Fruit fly (Drosophila melanogaster) whole organism, embryonic: Measurements from ENCODE around the gene Fmr1.

Experiments
- Abd-B ChIP-seq: fragments of 200-800 bp; sonication (Bioruptor generic); optimal IDR thresholded peaks from 2 replicates; lab custom pipeline; 2018; ENCODE audit warnings: missing biosample characterization, mild to moderate bottlenecking, missing genetic modification characterization, moderate library complexity
- Ada2b ChIP-seq: fragments of 200-800 bp; sonication (Bioruptor generic); IDR thresholded peaks from 2 replicates; pipeline ENCODE4 v1.3.6; 2022; ENCODE audit warnings: missing biosample characterization, missing genetic modification characterization
- Adf1 ChIP-seq: fragments of 200-800 bp; sonication (Bioruptor generic); IDR thresholded peaks from 2 replicates; pipeline ENCODE4 v1.3.6; 2022; ENCODE audit warnings: missing biosample characterization, missing genetic modification characterization
- CG10654 ChIP-seq: fragments of 200-800 bp; sonication (Bioruptor generic); optimal IDR thresholded peaks from 2 replicates; lab custom pipeline; 2016; ENCODE audit warnings: missing biosample characterization, missing genetic modification characterization
- CG10979 ChIP-seq: fragments of 200-800 bp; sonication (Bioruptor generic); optimal IDR thresholded peaks from 2 replicates; lab custom pipeline; 2018; ENCODE audit warnings: missing biosample characterization, mild to moderate bottlenecking, missing genetic modification characterization, moderate library complexity
- CG11456 ChIP-seq: fragments of 200-800 bp; sonication (Bioruptor generic); IDR thresholded peaks from 3 replicates; pipeline ENCODE4 v1.3.6; 2022; ENCODE audit warnings: missing biosample characterization, missing genetic modification characterization
- CG12071 ChIP-seq: fragments of 200-800 bp; sonication (Bioruptor generic); optimal IDR thresholded peaks from 3 replicates; lab custom pipeline; 2018; ENCODE audit warnings: missing biosample characterization, mild to moderate bottlenecking, missing genetic modification characterization
- CG14710 ChIP-seq: fragments of 200-800 bp; sonication (Bioruptor generic); optimal IDR thresholded peaks from 3 replicates; lab custom pipeline; 2019; ENCODE audit warnings: missing biosample characterization, mild to moderate bottlenecking, missing genetic modification characterization, moderate library complexity
- CG15479 ChIP-seq: fragments of 200-800 bp; sonication (Bioruptor generic); optimal IDR thresholded peaks from 3 replicates; lab custom pipeline; 2019; ENCODE audit warnings: missing biosample characterization, mild to moderate bottlenecking, missing genetic modification characterization, moderate library complexity
- CG17361 ChIP-seq: fragments of 200-800 bp; sonication (Bioruptor generic); IDR thresholded peaks from 3 replicates; pipeline ENCODE4 v1.3.6; 2022; ENCODE audit warnings: missing biosample characterization, missing genetic modification characterization
- CG2202 ChIP-seq: fragments of 200-800 bp; sonication (Bioruptor generic); optimal IDR thresholded peaks from 2 replicates; lab custom pipeline; 2018; ENCODE audit warnings: missing biosample characterization, mild to moderate bottlenecking, missing genetic modification characterization
- CG2678 ChIP-seq: fragments of 200-800 bp; sonication (Bioruptor generic); optimal IDR thresholded peaks from 3 replicates; lab custom pipeline; 2019; ENCODE audit warnings: missing biosample characterization, mild to moderate bottlenecking, missing genetic modification characterization, moderate library complexity
- CG3281 ChIP-seq: fragments of 200-800 bp; sonication (Bioruptor generic); optimal IDR thresholded peaks from 3 replicates; lab custom pipeline; 2017; ENCODE audit warnings: missing biosample characterization, mild to moderate bottlenecking, missing genetic modification characterization
- CG6175 ChIP-seq: fragments of 200-800 bp; sonication (Bioruptor generic); IDR thresholded peaks from 3 replicates; pipeline ENCODE4 v1.3.6; 2022; ENCODE audit warnings: missing biosample characterization, missing genetic modification characterization
- CG7839 ChIP-seq: fragments of 200-800 bp; sonication (Bioruptor generic); optimal IDR thresholded peaks from 3 replicates; lab custom pipeline; 2018; ENCODE audit warnings: missing biosample characterization, mild to moderate bottlenecking, missing genetic modification characterization, moderate library complexity
- CG7987 ChIP-seq: fragments of 200-800 bp; sonication (Bioruptor generic); optimal IDR thresholded peaks from 2 replicates; lab custom pipeline; 2018; ENCODE audit warnings: missing biosample characterization, mild to moderate bottlenecking, missing genetic modification characterization, moderate library complexity
- CG8924 ChIP-seq: fragments of 200-800 bp; optimal IDR thresholded peaks from 3 replicates; lab custom pipeline; 2019; ENCODE audit warnings: missing biosample characterization, mild to moderate bottlenecking, missing genetic modification characterization, moderate library complexity
- CG9727 ChIP-seq: fragments of 200-800 bp; sonication (Bioruptor generic); optimal IDR thresholded peaks from 3 replicates; lab custom pipeline; 2017; ENCODE audit warnings: missing biosample characterization, mild to moderate bottlenecking, missing genetic modification characterization
- CG9817 ChIP-seq: fragments of 200-800 bp; sonication (Bioruptor generic); optimal IDR thresholded peaks from 2 replicates; lab custom pipeline; 2018; ENCODE audit warnings: missing biosample characterization, mild to moderate bottlenecking, missing genetic modification characterization, moderate library complexity
- Chrac-16 ChIP-seq: fragments of 200-800 bp; sonication (Bioruptor generic); optimal IDR thresholded peaks from 3 replicates; lab custom pipeline; 2016; ENCODE audit warnings: missing biosample characterization, missing genetic modification characterization
- D ChIP-seq, 2 experiments: fragments of 200-800 bp in 1 of 2; fragments of >200 bp in 1 of 2; sonication (Bioruptor generic) in 1 of 2; optimal IDR thresholded peaks; 2 replicates in 1 of 2; 3 replicates in 1 of 2; lab custom pipeline; 2017; ENCODE audit warnings: mild to moderate bottlenecking in 1 of 2, missing biosample characterization in 1 of 2, missing genetic modification characterization in 1 of 2, missing genetic modification reagents in 1 of 2
- Gug ChIP-seq: fragments of 200-800 bp; sonication (Bioruptor generic); IDR thresholded peaks from 4 replicates; pipeline ENCODE4 v1.3.6; 2022; ENCODE audit warnings: missing biosample characterization, missing genetic modification characterization
- Hand ChIP-seq: fragments of 200-800 bp; sonication (Bioruptor generic); optimal IDR thresholded peaks from 2 replicates; lab custom pipeline; 2017; ENCODE audit warnings: mild to moderate bottlenecking, missing biosample characterization, missing genetic modification reagents, missing genetic modification characterization
- MTF-1 ChIP-seq: fragments of 200-800 bp; sonication (Bioruptor generic); optimal IDR thresholded peaks from 2 replicates; lab custom pipeline; 2018; ENCODE audit warnings: missing biosample characterization, mild to moderate bottlenecking, missing genetic modification characterization, borderline replicate concordance
- Meics ChIP-seq: fragments of 200-800 bp; sonication (Bioruptor generic); optimal IDR thresholded peaks from 2 replicates; lab custom pipeline; 2017; ENCODE audit warnings: missing biosample characterization, mild to moderate bottlenecking, missing genetic modification characterization
- Myb ChIP-seq: fragments of 200-800 bp; sonication (Bioruptor generic); optimal IDR thresholded peaks from 2 replicates; lab custom pipeline; 2016; ENCODE audit warnings: missing biosample characterization, missing genetic modification characterization
- Nf-YB ChIP-seq: fragments of 200-800 bp; sonication (Bioruptor generic); optimal IDR thresholded peaks from 3 replicates; lab custom pipeline; 2019; ENCODE audit warnings: missing biosample characterization, mild to moderate bottlenecking, missing genetic modification characterization, moderate library complexity
- NfI ChIP-seq: fragments of 200-800 bp; sonication (Bioruptor generic); optimal IDR thresholded peaks from 3 replicates; lab custom pipeline; 2018; ENCODE audit warnings: missing biosample characterization, mild to moderate bottlenecking, missing genetic modification characterization, moderate library complexity
- PHDP ChIP-seq: fragments of 200-800 bp; sonication (Bioruptor generic); optimal IDR thresholded peaks from 3 replicates; lab custom pipeline; 2018; ENCODE audit warnings: missing biosample characterization, mild to moderate bottlenecking, missing genetic modification characterization, moderate library complexity
- Sox100B ChIP-seq: fragments of 200-800 bp; sonication (Bioruptor generic); optimal IDR thresholded peaks from 3 replicates; lab custom pipeline; 2018; ENCODE audit warnings: missing biosample characterization, mild to moderate bottlenecking, missing genetic modification characterization
- Xrp1 ChIP-seq: fragments of 200-800 bp; sonication (Bioruptor generic); IDR thresholded peaks from 2 replicates; pipeline ENCODE4 v1.3.6; 2022; ENCODE audit warnings: missing biosample characterization, missing genetic modification characterization
- YL-1 ChIP-seq: fragments of 200-800 bp; sonication (Bioruptor generic); optimal IDR thresholded peaks from 3 replicates; lab custom pipeline; 2017; ENCODE audit warnings: missing biosample characterization, mild to moderate bottlenecking, missing genetic modification characterization
- abd-A ChIP-seq: fragments of 200-800 bp; sonication (Bioruptor generic); optimal IDR thresholded peaks from 3 replicates; lab custom pipeline; 2019; ENCODE audit warnings: missing biosample characterization, mild to moderate bottlenecking, missing genetic modification characterization, moderate library complexity
- caup ChIP-seq: fragments of 200-800 bp; sonication (Bioruptor generic); optimal IDR thresholded peaks from 3 replicates; lab custom pipeline; 2017; ENCODE audit warnings: missing biosample characterization, mild to moderate bottlenecking, missing genetic modification characterization, moderate library complexity; ENCODE audit not compliant: severe bottlenecking
- cg ChIP-seq: fragments of 200-800 bp; sonication (Bioruptor generic); optimal IDR thresholded peaks from 3 replicates; lab custom pipeline; 2019; ENCODE audit warnings: missing biosample characterization, mild to moderate bottlenecking, missing genetic modification characterization, moderate library complexity
- ems ChIP-seq: fragments of 200-800 bp; sonication (Bioruptor generic); optimal IDR thresholded peaks from 3 replicates; lab custom pipeline; 2016; ENCODE audit warnings: missing biosample characterization, missing genetic modification characterization
- gt ChIP-seq: fragments of 200-800 bp; sonication (Bioruptor generic); IDR thresholded peaks from 2 replicates; pipeline ENCODE4 v1.3.6; 2022; ENCODE audit warnings: missing biosample characterization, missing genetic modification characterization
- hth ChIP-seq: fragments of >200 bp; optimal IDR thresholded peaks from 2 replicates; lab custom pipeline; 2017; ENCODE audit warnings: inconsistent platforms
- inv ChIP-seq: fragments of 200-800 bp; sonication (Bioruptor generic); IDR thresholded peaks from 2 replicates; pipeline ENCODE4 v1.3.6; 2022; ENCODE audit warnings: missing biosample characterization, missing genetic modification characterization; ENCODE audit not compliant: partially characterized antibody
- lilli ChIP-seq: fragments of 200-800 bp; sonication (Bioruptor generic); optimal IDR thresholded peaks from 3 replicates; lab custom pipeline; 2016; ENCODE audit warnings: missing biosample characterization, missing genetic modification characterization
- oc ChIP-seq: fragments of 200-800 bp; sonication (Bioruptor generic); optimal IDR thresholded peaks from 2 replicates; lab custom pipeline; 2018; ENCODE audit warnings: missing biosample characterization, mild to moderate bottlenecking, missing genetic modification characterization, moderate library complexity
- pan ChIP-seq, 4 experiments: fragments of >200 bp in 3 of 4; fragments of 200-800 bp in 1 of 4; sonication (Bioruptor generic) in 1 of 4; optimal IDR thresholded peaks in 3 of 4; IDR thresholded peaks in 1 of 4; 2 replicates each; pipeline versions ENCODE4 v1.3.6 to Lab custom; 2017 to 2022; ENCODE audit warnings: missing biosample characterization in 2 of 4, missing genetic modification characterization in 2 of 4, mixed read lengths in 1 of 4
- pum ChIP-seq: fragments of 200-800 bp; sonication (Bioruptor generic); optimal IDR thresholded peaks from 2 replicates; lab custom pipeline; 2016; ENCODE audit warnings: missing biosample characterization, missing genetic modification characterization
- scrt ChIP-seq: fragments of 200-800 bp; sonication (Bioruptor generic); optimal IDR thresholded peaks from 2 replicates; lab custom pipeline; 2018; ENCODE audit warnings: missing biosample characterization, mild to moderate bottlenecking, missing genetic modification characterization, moderate library complexity
- sens ChIP-seq: fragments of 200-800 bp; sonication (Bioruptor generic); peaks from one replicate; lab custom pipeline; 2016; ENCODE audit warnings: missing biosample characterization, missing genetic modification characterization
- sqz ChIP-seq: fragments of 200-800 bp; sonication (Bioruptor generic); optimal IDR thresholded peaks from 3 replicates; lab custom pipeline; 2018; ENCODE audit warnings: missing biosample characterization, mild to moderate bottlenecking, missing genetic modification characterization
- tio ChIP-seq: fragments of 200-800 bp; sonication (Bioruptor generic); optimal IDR thresholded peaks from 2 replicates; lab custom pipeline; 2017; ENCODE audit warnings: missing biosample characterization, missing genetic modification characterization, inconsistent platforms
- trem ChIP-seq: fragments of 200-800 bp; optimal IDR thresholded peaks from 3 replicates; lab custom pipeline; 2019; ENCODE audit warnings: missing biosample characterization, mild to moderate bottlenecking, missing genetic modification characterization, moderate library complexity
- tx ChIP-seq: fragments of 200-800 bp; sonication (Bioruptor generic); optimal IDR thresholded peaks from 2 replicates; lab custom pipeline; 2016; ENCODE audit warnings: missing biosample characterization, missing genetic modification characterization

The Fmr1 gene

DNA sequence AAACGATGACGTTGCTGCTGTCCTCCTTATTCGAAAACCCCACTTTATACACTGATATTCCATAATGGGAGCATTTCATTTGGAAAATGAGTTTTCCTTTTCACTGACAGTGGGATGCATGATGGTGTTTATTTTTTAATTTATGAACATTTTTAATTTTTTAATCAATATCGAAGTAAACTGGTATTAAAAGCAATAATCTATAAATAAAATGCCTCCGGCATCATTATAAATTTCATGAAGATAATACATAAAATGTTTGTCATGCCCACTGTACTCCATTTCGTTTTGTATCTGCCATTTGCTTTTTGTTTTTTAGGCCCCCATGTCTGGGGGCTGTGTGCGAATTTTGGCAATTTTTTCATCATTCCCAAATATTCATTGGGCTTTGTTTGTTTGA lies 20.2 kb upstream of the Fmr1 start (continued):
- TF ChIP-seq sqz (GFP tag; lab: Kevin White, UChicago) = peak; percentile 5
- TF ChIP-seq tio (GFP tag; lab: Kevin White, UChicago) = peak; percentile 37
- no peak for TF ChIP-seq cg (GFP tag; lab: Kevin White, UChicago)
- no peak for TF ChIP-seq CG7987
- peak; percentile 14; the same call in 1 of the 4 replicates for TF ChIP-seq Gug (GFP tag; lab: Robert Waterston, UW)
- TF ChIP-seq CG12071 = no peak
- TF ChIP-seq trem (tag; lab: Kevin White, UChicago) = peak; percentile 22
- TF ChIP-seq Nf-YB (GFP tag; lab: Kevin White, UChicago) = peak; percentile 24
- peak; percentile 66 for TF ChIP-seq CG9817 (tag; lab: Kevin White, UChicago)
- peak; percentile 78 for TF ChIP-seq CG2678 (tag; lab: Kevin White, UChicago)
- TF ChIP-seq Chrac-16 (GFP tag; lab: Kevin White, UChicago) = peak; percentile 28
- no peak for TF ChIP-seq D (optimal IDR thresholded peaks at IDR 0.05; lab: Kevin White, UChicago)
- TF ChIP-seq D (GFP tag; optimal IDR thresholded peaks at IDR 0.05; lab: Kevin White, UChicago) = peak; percentile 26
- TF ChIP-seq CG10979 = peak; percentile 45
- no peak for TF ChIP-seq pum (GFP tag; lab: Kevin White, UChicago)
- peak; percentile 69 for TF ChIP-seq CG17361 (GFP tag; lab: Robert Waterston, UW)
- peak; percentile 56 for TF ChIP-seq caup
- TF ChIP-seq Myb (GFP tag; lab: Kevin White, UChicago) = peak; percentile 8
- peak; percentile 32 for TF ChIP-seq CG14710
- no peak for TF ChIP-seq CG15479 (GFP tag; lab: Kevin White, UChicago)
- peak; percentile 81 for TF ChIP-seq PHDP (tag; lab: Kevin White, UChicago)
- TF ChIP-seq Sox100B (GFP tag; lab: Kevin White, UChicago) = peak; percentile 47
- TF ChIP-seq Hand = peak; percentile 21
- peak; percentile 27 for TF ChIP-seq CG10654 (GFP tag; lab: Kevin White, UChicago)
- peak; percentile 37 for TF ChIP-seq Abd-B (GFP tag; lab: Kevin White, UChicago)
- 0 out of 3 replicates have a peak, but pooled peaks have one; percentile 11 for TF ChIP-seq CG6175 (GFP tag; lab: Robert Waterston, UW)
- peak; percentile 41 for TF ChIP-seq NfI (GFP tag; lab: Kevin White, UChicago)
- TF ChIP-seq CG7839 (tag; lab: Kevin White, UChicago) = peak; percentile 76
- peak; percentile 11 for TF ChIP-seq oc (tag; lab: Kevin White, UChicago)
- TF ChIP-seq sens (GFP tag; lab: Kevin White, UChicago) = peak; percentile 91
- peak; percentile 65 for TF ChIP-seq CG3281
- TF ChIP-seq Ada2b (GFP tag; lab: Robert Waterston, UW) = peak; percentile 50; the same call in 1 of the 2 replicates
- TF ChIP-seq CG2202 (tag; lab: Kevin White, UChicago) = no peak
- peak; percentile 72; the same call in 1 of the 2 replicates for TF ChIP-seq Xrp1 (GFP tag; lab: Robert Waterston, UW)
- TF ChIP-seq ems (GFP tag; lab: Kevin White, UChicago) = peak; percentile 14
- TF ChIP-seq lilli (GFP tag; lab: Kevin White, UChicago) = peak; percentile 51
- peak; percentile 75 for TF ChIP-seq Meics
- TF ChIP-seq pan (optimal IDR thresholded peaks at IDR 0.05; lab: Kevin White, UChicago) = no peak
- TF ChIP-seq pan (GFP tag; optimal IDR thresholded peaks at IDR 0.05 in 1 of 2, IDR thresholded peaks at IDR 0.05 in 1 of 2) = peak in 1 of 2 experiments; percentile 72
- peak; percentile 56 for TF ChIP-seq abd-A (tag; lab: Kevin White, UChicago)
- TF ChIP-seq scrt (GFP tag; lab: Kevin White, UChicago) = peak; percentile 53
- peak; percentile 38; the same call in 1 of the 2 replicates for TF ChIP-seq Adf1 (GFP tag; lab: Robert Waterston, UW)
- TF ChIP-seq tx (GFP tag; lab: Kevin White, UChicago) = no peak
- no peak for TF ChIP-seq YL-1 (GFP tag; lab: Kevin White, UChicago)
- peak; percentile 71 for TF ChIP-seq CG8924 (tag; lab: Kevin White, UChicago)
- no peak for TF ChIP-seq hth (lab: Kevin White, UChicago)
- TF ChIP-seq CG11456 (GFP tag; lab: Robert Waterston, UW) = 0 out of 3 replicates have a peak, but pooled peaks have one; percentile 20
- no peak for TF ChIP-seq MTF-1
- no peak for TF ChIP-seq gt
- TF ChIP-seq inv (GFP tag; lab: Robert Waterston, UW) = no peak
- TF ChIP-seq CG9727 (GFP tag; lab: Kevin White, UChicago) = peak; percentile 67
